Worm (Caenorhabditis elegans) whole organism, young adult: Measurements from ENCODE around the gene ngn-1.

Experiments
- ama-1 ChIP-seq, 3 experiments: fragments of 150-350 bp in 1 of 3; sonication (generic microtip) in 2 of 3; optimal IDR thresholded peaks; 2 replicates each; lab custom pipeline; 2014 to 2018; ENCODE audit warnings: missing biosample characterization in 2 of 3, missing genetic modification characterization in 2 of 3, missing genetic modification reagents in 2 of 3
- attf-5 ChIP-seq: fragments of 200-800 bp; sonication (Bioruptor generic); optimal IDR thresholded peaks from 2 replicates; lab custom pipeline; 2018; ENCODE audit warnings: mild to moderate bottlenecking, missing genetic modification characterization, missing compliant biosample characterization
- dpl-1 ChIP-seq: fragments of 150-350 bp; optimal IDR thresholded peaks from 2 replicates; lab custom pipeline; 2014; ENCODE audit warnings: missing biosample characterization, missing genetic modification reagents, missing genetic modification characterization
- hsf-1 ChIP-seq: fragments of 200-800 bp; sonication (Bioruptor generic); IDR thresholded peaks from 2 replicates; pipeline ENCODE4 v1.3.6; 2022; ENCODE audit warnings: missing genetic modification reagents, missing genetic modification characterization, missing compliant biosample characterization
- nhr-120 ChIP-seq: fragments of 200-800 bp; sonication (Bioruptor generic); IDR thresholded peaks from 2 replicates; pipeline ENCODE4 v1.3.6; 2022; ENCODE audit warnings: missing genetic modification characterization, missing compliant biosample characterization

DNA sequence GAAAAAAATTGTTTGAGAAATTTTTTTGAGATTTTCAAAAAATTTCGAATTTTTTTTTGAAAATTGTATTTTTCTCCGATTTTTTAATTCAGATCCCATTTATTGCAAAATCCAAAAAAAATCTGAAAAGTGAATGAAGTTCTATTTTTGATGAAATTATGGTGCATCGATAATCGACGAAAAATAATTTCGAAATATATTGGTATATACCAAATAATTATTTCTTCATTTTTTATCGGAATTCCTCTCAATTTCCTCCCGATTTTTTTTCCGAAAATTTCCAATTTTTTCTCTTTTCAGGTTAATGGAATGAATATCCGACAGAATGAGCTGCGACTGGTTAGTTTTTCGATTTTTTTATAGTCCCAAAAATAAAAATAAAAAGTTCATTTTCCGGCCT, 27.2 kb downstream of the ngn-1 start, which contains the start of gene epg-9:
- TF ChIP-seq attf-5 (GFP tag; lab: Kevin White, UChicago) (no peak), dpl-1 (GFP tag; lab: Kevin White, UChicago) (no peak), nhr-120 (GFP tag; lab: Robert Waterston, UW) (no peak), hsf-1 (GFP tag; lab: Robert Waterston, UW) (no peak), ama-1 (optimal IDR thresholded peaks at IDR 0.05; lab: Kevin White, UChicago) (no peak), ama-1 (GFP tag; optimal IDR thresholded peaks at IDR 0.05; lab: Kevin White, UChicago) (no peak)
